Fruit fly (Drosophila melanogaster) whole organism, wandering third instar larva: ENCODE measurements around the gene CG6184.

Experiments used
- CG32264 ChIP-seq: fragments of 200-800 bp; sonication (Bioruptor generic); optimal IDR thresholded peaks from 2 replicates; lab custom pipeline; 2016; ENCODE audit warnings: missing biosample characterization, missing genetic modification characterization
- CG9705 ChIP-seq: fragments of 200-800 bp; sonication (Bioruptor generic); optimal IDR thresholded peaks from 2 replicates; lab custom pipeline; 2018; ENCODE audit warnings: missing biosample characterization, mild to moderate bottlenecking, missing genetic modification characterization
- CrebA ChIP-seq: fragments of 200-800 bp; sonication (Bioruptor generic); optimal IDR thresholded peaks from 2 replicates; lab custom pipeline; 2016; ENCODE audit warnings: missing biosample characterization, mild to moderate bottlenecking, missing genetic modification characterization, borderline replicate concordance
- Dfd ChIP-seq: fragments of >200 bp; optimal IDR thresholded peaks from 2 replicates; lab custom pipeline; 2017; ENCODE audit warnings: missing biosample characterization, missing genetic modification characterization
- Dif ChIP-seq: fragments of 200-275, 200-300 bp; sonication (Bioruptor generic); optimal IDR thresholded peaks from 2 replicates; lab custom pipeline; 2018; ENCODE audit warnings: missing biosample characterization, missing genetic modification characterization; ENCODE audit not compliant: partially characterized antibody
- GATAd ChIP-seq: sonication (Bioruptor generic); optimal IDR thresholded peaks from 2 replicates; lab custom pipeline; 2016; ENCODE audit warnings: missing biosample characterization, missing genetic modification characterization
- HLH106 ChIP-seq: fragments of 200-800 bp; optimal IDR thresholded peaks from 3 replicates; lab custom pipeline; 2019; ENCODE audit warnings: missing biosample characterization, mild to moderate bottlenecking, missing genetic modification characterization, moderate library complexity
- Hnf4 ChIP-seq: fragments of 200-800 bp; sonication (Bioruptor generic); optimal IDR thresholded peaks from 2 replicates; lab custom pipeline; 2016; ENCODE audit warnings: missing biosample characterization, mild to moderate bottlenecking, missing genetic modification characterization
- Hr78 ChIP-seq: fragments of >200 bp; optimal IDR thresholded peaks from 2 replicates; lab custom pipeline; 2017; ENCODE audit warnings: missing biosample characterization, missing genetic modification characterization
- Hr83 ChIP-seq: fragments of 200-300 bp; sonication (Bioruptor generic); optimal IDR thresholded peaks from 2 replicates; lab custom pipeline; 2016; ENCODE audit warnings: missing biosample characterization, mild to moderate bottlenecking, missing genetic modification characterization, moderate library complexity; ENCODE audit not compliant: poor library complexity, severe bottlenecking
- Jra ChIP-seq: sonication (Bioruptor generic); optimal IDR thresholded peaks from 2 replicates; lab custom pipeline; 2016; ENCODE audit warnings: missing biosample characterization, missing genetic modification characterization
- Myc ChIP-seq: fragments of >200 bp; optimal IDR thresholded peaks from 2 replicates; lab custom pipeline; 2017
- OdsH ChIP-seq: fragments of 200-800 bp; sonication (Bioruptor generic); optimal IDR thresholded peaks from 2 replicates; lab custom pipeline; 2016; ENCODE audit warnings: missing biosample characterization, mild to moderate bottlenecking, missing genetic modification characterization
- Rel ChIP-seq, 2 experiments: fragments of 200-800 bp; sonication (Bioruptor generic) in 1 of 2; optimal IDR thresholded peaks; 2 replicates in 1 of 2; 3 replicates in 1 of 2; lab custom pipeline; 2016 to 2019; ENCODE audit warnings: mild to moderate bottlenecking in 2 of 2, missing biosample characterization in 2 of 2, missing genetic modification characterization in 2 of 2, moderate library complexity in 1 of 2
- Sp1 ChIP-seq: fragments of 200-800 bp; sonication (Bioruptor generic); optimal IDR thresholded peaks from 3 replicates; lab custom pipeline; 2019; ENCODE audit warnings: missing biosample characterization, mild to moderate bottlenecking, missing genetic modification characterization, moderate library complexity
- Vsx2 ChIP-seq: fragments of 200-300, 225-300 bp; sonication (Bioruptor generic); optimal IDR thresholded peaks from 2 replicates; lab custom pipeline; 2018; ENCODE audit warnings: missing biosample characterization, missing genetic modification characterization; ENCODE audit not compliant: partially characterized antibody
- br ChIP-seq: fragments of 200-800 bp; sonication (Bioruptor generic); optimal IDR thresholded peaks from 2 replicates; lab custom pipeline; 2016; ENCODE audit warnings: missing biosample characterization, missing genetic modification characterization
- brk ChIP-seq: fragments of 200-800 bp; sonication (Bioruptor generic); optimal IDR thresholded peaks from 2 replicates; lab custom pipeline; 2016; ENCODE audit warnings: missing biosample characterization, mild to moderate bottlenecking, missing genetic modification characterization
- dl ChIP-seq, 2 experiments: fragments of 175-275, 200-275 bp in 1 of 2; fragments of 200-275 bp in 1 of 2; sonication (Bioruptor generic); optimal IDR thresholded peaks; lab custom pipeline; 2018; ENCODE audit warnings: mild to moderate bottlenecking in 2 of 2, missing biosample characterization in 2 of 2, missing genetic modification characterization in 2 of 2, moderate library complexity in 2 of 2; ENCODE audit not compliant: partially characterized antibody in 2 of 2, insufficient read depth in 1 of 2
- dmrt93B ChIP-seq: fragments of 200-800 bp; sonication (Bioruptor generic); optimal IDR thresholded peaks from 2 replicates; lab custom pipeline; 2018; ENCODE audit warnings: missing biosample characterization, mild to moderate bottlenecking, missing genetic modification characterization
- dsf ChIP-seq: sonication (Bioruptor generic); optimal IDR thresholded peaks from 2 replicates; lab custom pipeline; 2016; ENCODE audit warnings: missing biosample characterization, missing genetic modification characterization, borderline replicate concordance
- ey ChIP-seq: fragments of 200-800 bp; sonication (Bioruptor generic); optimal IDR thresholded peaks from 2 replicates; lab custom pipeline; 2016; ENCODE audit warnings: missing biosample characterization, missing genetic modification characterization
- foxo ChIP-seq, 2 experiments: fragments of 200-800 bp; sonication (Bioruptor generic); optimal IDR thresholded peaks; 2 replicates in 1 of 2; 3 replicates in 1 of 2; lab custom pipeline; 2016 to 2017; ENCODE audit warnings: missing biosample characterization in 2 of 2, missing genetic modification characterization in 2 of 2
- fru ChIP-seq: fragments of 200-800 bp; sonication (Bioruptor generic); optimal IDR thresholded peaks from 3 replicates; lab custom pipeline; 2016; ENCODE audit warnings: missing biosample characterization, mild to moderate bottlenecking, missing genetic modification characterization
- h ChIP-seq: fragments of 200-800 bp; sonication (Bioruptor generic); optimal IDR thresholded peaks from 3 replicates; lab custom pipeline; 2016; ENCODE audit warnings: missing biosample characterization, mild to moderate bottlenecking, missing genetic modification characterization
- jim ChIP-seq: fragments of 175-275, 200-325 bp; sonication (Bioruptor generic); optimal IDR thresholded peaks from 2 replicates; lab custom pipeline; 2016; ENCODE audit warnings: missing biosample characterization, mild to moderate bottlenecking, missing genetic modification characterization
- lola ChIP-seq: fragments of >200 bp; optimal IDR thresholded peaks from 2 replicates; lab custom pipeline; 2017; ENCODE audit warnings: missing biosample characterization, missing genetic modification characterization
- psq ChIP-seq: fragments of 200-800 bp; sonication (Bioruptor generic); optimal IDR thresholded peaks from 3 replicates; lab custom pipeline; 2017; ENCODE audit warnings: missing biosample characterization, mild to moderate bottlenecking, missing genetic modification characterization, moderate library complexity
- rgr ChIP-seq: fragments of 200-800 bp; sonication (Bioruptor generic); optimal IDR thresholded peaks from 3 replicates; lab custom pipeline; 2016; ENCODE audit warnings: missing biosample characterization, mild to moderate bottlenecking, missing genetic modification characterization
- sage ChIP-seq: fragments of 200-800 bp; sonication (Bioruptor generic); optimal IDR thresholded peaks from 2 replicates; lab custom pipeline; 2016; ENCODE audit warnings: missing biosample characterization, mild to moderate bottlenecking, missing genetic modification characterization
- sv ChIP-seq: fragments of 200-800 bp; sonication (Bioruptor generic); optimal IDR thresholded peaks from 3 replicates; lab custom pipeline; 2016; ENCODE audit warnings: missing biosample characterization, missing genetic modification characterization
- tai ChIP-seq: sonication (Bioruptor generic); optimal IDR thresholded peaks from 2 replicates; lab custom pipeline; 2016; ENCODE audit warnings: missing biosample characterization, missing genetic modification characterization
- woc ChIP-seq: sonication (Bioruptor generic); optimal IDR thresholded peaks from 2 replicates; lab custom pipeline; 2016; ENCODE audit warnings: missing biosample characterization, mild to moderate bottlenecking, missing genetic modification characterization

CG6184 gene

dm6 chr3R:19642092-19642892 lies 15.4 kb downstream of the CG6184 start, which contains the start of gene subdued:
subdued (minus strand) TSS chr3R:19642722.
- TF ChIP-seq sage (GFP tag; lab: Kevin White, UChicago) (peak; percentile 4), lola (GFP tag; lab: Kevin White, UChicago) (peak; percentile 60), Rel (GFP tag; optimal IDR thresholded peaks at IDR 0.05; lab: Kevin White, UChicago) (no peak), Rel (tag; optimal IDR thresholded peaks at IDR 0.05; lab: Kevin White, UChicago) (peak; percentile 88), CrebA (GFP tag; lab: Kevin White, UChicago) (no peak), GATAd (peak; percentile 70)

DNA sequence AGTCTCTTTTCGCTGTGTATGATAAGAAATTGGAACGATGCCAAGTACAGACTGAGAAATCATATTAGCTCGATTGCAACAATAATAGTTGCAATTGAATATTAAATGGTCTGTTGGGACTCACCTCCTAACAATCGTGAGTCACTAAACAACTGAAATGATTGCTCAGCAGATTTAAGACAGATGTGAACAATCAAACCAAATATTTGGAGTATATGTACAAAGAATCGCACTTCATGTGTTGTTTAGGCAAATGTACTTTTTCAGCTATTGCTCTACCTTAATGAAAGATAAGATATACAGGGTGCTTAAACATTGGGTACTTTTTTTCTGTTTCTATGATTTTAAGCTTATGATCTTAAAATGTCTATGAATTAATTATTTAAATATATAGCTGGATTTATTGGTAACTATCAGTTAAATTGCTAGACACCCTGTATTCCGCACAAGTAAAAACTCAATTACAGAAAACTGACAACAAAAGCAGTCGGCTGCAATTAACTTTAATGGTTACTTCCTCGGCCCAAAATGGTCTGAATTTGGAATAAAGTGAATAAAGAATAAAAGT lies 16.1 kb downstream of the CG6184 start:
- TF ChIP-seq sage (GFP tag; lab: Kevin White, UChicago) (peak; percentile 16), rgr (peak; percentile 86), fru (peak; percentile 76), sv (GFP tag; lab: Kevin White, UChicago) (peak; percentile 13), HLH106 (tag; lab: Kevin White, UChicago) (peak; percentile 83), Hr78 (no peak), psq (GFP tag; lab: Kevin White, UChicago) (peak; percentile 66), jim (GFP tag; lab: Kevin White, UChicago) (no peak), Rel (GFP tag; optimal IDR thresholded peaks at IDR 0.05; lab: Kevin White, UChicago) (peak; percentile 24), Rel (tag; optimal IDR thresholded peaks at IDR 0.05; lab: Kevin White, UChicago) (no peak), CG32264 (GFP tag; lab: Kevin White, UChicago) (peak; percentile 57), dmrt93B (GFP tag; lab: Kevin White, UChicago) (peak; percentile 18), Hnf4 (GFP tag; lab: Kevin White, UChicago) (peak; percentile 64), Sp1 (peak; percentile 88), CG9705 (GFP tag; lab: Kevin White, UChicago) (peak; percentile 25), br (peak; percentile 65), Vsx2 (GFP tag; lab: Kevin White, UChicago) (no peak), dsf (GFP tag; lab: Kevin White, UChicago) (peak; percentile 30), Myc (lab: Kevin White, UChicago) (no peak), brk (GFP tag; lab: Kevin White, UChicago) (peak; percentile 76), Hr83 (GFP tag; lab: Kevin White, UChicago) (peak; percentile 56), OdsH (GFP tag; lab: Kevin White, UChicago) (peak; percentile 82), GATAd (no peak), woc (GFP tag; lab: Kevin White, UChicago) (peak; percentile 12), ey (GFP tag; lab: Kevin White, UChicago) (peak; percentile 54), h (GFP tag; lab: Kevin White, UChicago) (peak; percentile 89), lola (GFP tag; lab: Kevin White, UChicago) (no peak), Dfd (no peak), tai (GFP tag; lab: Kevin White, UChicago) (no peak), Jra (GFP tag; lab: Kevin White, UChicago) (peak; percentile 44), foxo (GFP tag; optimal IDR thresholded peaks at IDR 0.05; lab: Kevin White, UChicago) (peak in 1 of 2 experiments; percentile 79)

dm6 chr3R:19641058-19641457 lies 16.6 kb downstream of the CG6184 start:
- TF ChIP-seq Rel (GFP tag; optimal IDR thresholded peaks at IDR 0.05; lab: Kevin White, UChicago) = no peak
- TF ChIP-seq Rel (tag; optimal IDR thresholded peaks at IDR 0.05; lab: Kevin White, UChicago) = peak; percentile 93
- TF ChIP-seq dl (GFP tag; optimal IDR thresholded peaks at IDR 0.05; lab: Kevin White, UChicago; ENCODE audit: insufficient read depth in 1 of 2, partially characterized antibody in 2 of 2) = peak; percentile 54 to 55
- TF ChIP-seq Dif = peak; percentile 12
- TF ChIP-seq br = peak; percentile 30
- TF ChIP-seq CrebA (GFP tag; lab: Kevin White, UChicago) = no peak
